Worm (Caenorhabditis elegans) whole organism, mixed stage, embryonic: ENCODE results near the gene unc-84.

Experiments used
- mab-5 ChIP-seq: fragments of 150-350 bp; optimal IDR thresholded peaks from 2 replicates; lab custom pipeline; 2014; ENCODE audit warnings: missing biosample characterization, missing genetic modification characterization
- mep-1 ChIP-seq: fragments of 150-350 bp; optimal IDR thresholded peaks from 2 replicates; lab custom pipeline; 2017; ENCODE audit warnings: missing biosample characterization, missing genetic modification reagents, missing genetic modification characterization, inconsistent platforms
- nhr-237 ChIP-seq: fragments of 150-350 bp; optimal IDR thresholded peaks from 2 replicates; lab custom pipeline; 2014; ENCODE audit warnings: missing biosample characterization, missing genetic modification characterization
- nhr-76 ChIP-seq: sonication (generic microtip); optimal IDR thresholded peaks from 2 replicates; lab custom pipeline; 2017; ENCODE audit warnings: missing biosample characterization, missing genetic modification characterization
- snpc-4 ChIP-seq: fragments of 150-350 bp; optimal IDR thresholded peaks from 2 replicates; lab custom pipeline; 2014; ENCODE audit warnings: missing biosample characterization, missing genetic modification characterization
- unc-39 ChIP-seq: fragments of 150-350 bp; optimal IDR thresholded peaks from 2 replicates; lab custom pipeline; 2014; ENCODE audit warnings: missing biosample characterization, missing genetic modification characterization
- ztf-11 ChIP-seq: fragments of 150-350 bp; optimal IDR thresholded peaks from 2 replicates; lab custom pipeline; 2014; ENCODE audit warnings: missing biosample characterization, missing genetic modification characterization

DNA sequence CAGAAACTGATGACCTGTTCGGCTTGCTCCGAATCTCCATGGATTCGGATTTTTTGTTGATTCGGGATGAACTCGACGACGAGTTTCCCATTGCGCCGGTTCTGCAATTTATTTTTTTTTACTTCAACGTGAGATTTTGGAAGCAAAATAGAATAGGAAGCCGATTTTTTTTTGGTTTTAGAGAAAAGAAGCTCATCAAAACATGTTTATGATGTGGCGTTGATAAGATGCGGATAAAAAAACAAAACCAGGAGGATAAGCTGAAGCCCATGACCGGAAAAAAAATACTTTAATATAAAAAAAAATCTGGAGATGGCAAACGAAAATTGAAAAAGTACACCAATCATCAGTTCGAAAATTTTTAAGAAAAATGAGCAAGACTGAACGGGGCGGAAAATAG lies 28.5 kb upstream of the unc-84 start, which contains the start of gene glb-20:
- no peak for TF ChIP-seq mab-5
- TF ChIP-seq nhr-237, result no peak
- TF ChIP-seq snpc-4 (tag; lab: Kevin White, UChicago), result no peak
- no peak for TF ChIP-seq mep-1 (tag; lab: Kevin White, UChicago)
- TF ChIP-seq ztf-11, result no peak
- TF ChIP-seq nhr-76 (tag; lab: Kevin White, UChicago), result no peak
- TF ChIP-seq unc-39 (tag; lab: Kevin White, UChicago), result no peak
